4 worm cellular contexts compared by ENCODE assay signal in the genomic region with DNA sequence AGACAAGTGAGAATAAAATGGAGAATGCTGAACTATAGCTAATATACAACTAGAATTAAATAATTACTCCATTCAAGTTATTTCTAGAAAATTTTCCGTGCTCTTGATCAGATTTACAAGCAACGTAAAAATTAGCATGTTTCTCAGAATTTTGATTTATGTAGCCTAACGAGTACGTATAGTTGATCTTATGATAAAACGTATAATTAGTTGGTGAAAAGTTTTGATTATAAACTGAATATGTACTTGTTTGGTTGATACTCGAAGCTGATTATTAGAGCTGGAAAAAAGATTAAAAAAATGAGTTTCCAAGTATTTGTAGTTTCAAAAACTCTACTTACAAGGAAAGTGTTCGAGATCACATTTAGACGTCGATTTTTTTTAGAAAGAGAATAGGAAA.
TF ChIP-seq lines count a peak whose summit lies in the region.

No protein-coding gene starts in this region.

TF ChIP-seq in whole organism, L1 larva, 84 proteins besides CTCF, POLR2A, EP300 and RAD21:
- no peak for TF ChIP-seq zip-4 (GFP tag; optimal IDR thresholded peaks at IDR 0.05; lab: Kevin White, UChicago)
- no peak for TF ChIP-seq ces-1 (GFP tag; optimal IDR thresholded peaks at IDR 0.05; lab: Kevin White, UChicago)
- TF ChIP-seq ceh-8 (GFP tag; optimal IDR thresholded peaks at IDR 0.05; lab: Kevin White, UChicago), result peak; percentile 35
- peak; percentile 9 for TF ChIP-seq swsn-7 (tag; optimal IDR thresholded peaks at IDR 0.05; lab: Kevin White, UChicago)
- peak; percentile 64 for TF ChIP-seq nhr-71 (tag; optimal IDR thresholded peaks at IDR 0.05; lab: Kevin White, UChicago)
- peak; percentile 72 for TF ChIP-seq fkh-8 (tag; optimal IDR thresholded peaks at IDR 0.05; lab: Kevin White, UChicago)
- no peak for TF ChIP-seq F16B12.6 (tag; optimal IDR thresholded peaks at IDR 0.05; lab: Kevin White, UChicago)
- TF ChIP-seq pax-3 (tag; optimal IDR thresholded peaks at IDR 0.05; lab: Kevin White, UChicago), result peak; percentile 62
- TF ChIP-seq sptf-1 (tag; optimal IDR thresholded peaks at IDR 0.05; lab: Kevin White, UChicago), result no peak
- TF ChIP-seq egl-13 (tag; optimal IDR thresholded peaks at IDR 0.05; lab: Kevin White, UChicago), result no peak
- TF ChIP-seq lin-14 (GFP tag; optimal IDR thresholded peaks at IDR 0.05; lab: Kevin White, UChicago), result peak; percentile 57
- TF ChIP-seq hlh-4 (tag; optimal IDR thresholded peaks at IDR 0.05; lab: Kevin White, UChicago), result no peak
- no peak for TF ChIP-seq mab-9 (GFP tag; IDR thresholded peaks at IDR 0.05; lab: Robert Waterston, UW)
- no peak for TF ChIP-seq mep-1 (tag; optimal IDR thresholded peaks at IDR 0.05; lab: Kevin White, UChicago)
- no peak for TF ChIP-seq lin-15B (tag; optimal IDR thresholded peaks at IDR 0.05; lab: Kevin White, UChicago)
- TF ChIP-seq nhr-47 (tag; optimal IDR thresholded peaks at IDR 0.05; lab: Kevin White, UChicago), result peak; percentile 35
- no peak for TF ChIP-seq lin-13 (GFP tag; optimal IDR thresholded peaks at IDR 0.05; lab: Kevin White, UChicago)
- no peak for TF ChIP-seq lsy-2 (tag; optimal IDR thresholded peaks at IDR 0.05; lab: Kevin White, UChicago)
- no peak for TF ChIP-seq dpl-1 (GFP tag; optimal IDR thresholded peaks at IDR 0.05; lab: Kevin White, UChicago)
- peak; percentile 25 for TF ChIP-seq nhr-237 (tag; optimal IDR thresholded peaks at IDR 0.05; lab: Kevin White, UChicago)
- TF ChIP-seq nhr-11 (tag; optimal IDR thresholded peaks at IDR 0.05; lab: Kevin White, UChicago), result peak; percentile 82
- TF ChIP-seq sox-4 (tag; optimal IDR thresholded peaks at IDR 0.05; lab: Kevin White, UChicago), result peak; percentile 1

TF ChIP-seq in whole organism, L2 larva, 48 proteins besides CTCF, POLR2A, EP300 and RAD21:
- TF ChIP-seq nhr-21 (tag; optimal IDR thresholded peaks at IDR 0.05; lab: Kevin White, UChicago) (peak; percentile 23), nhr-129 (tag; optimal IDR thresholded peaks at IDR 0.05; lab: Kevin White, UChicago) (no peak), ama-1 (optimal IDR thresholded peaks at IDR 0.05; lab: Kevin White, UChicago) (no peak), unc-55 (GFP tag; optimal IDR thresholded peaks at IDR 0.05; lab: Kevin White, UChicago) (no peak), dmd-4 (tag; optimal IDR thresholded peaks at IDR 0.05; lab: Kevin White, UChicago) (no peak), F13H6.1 (tag; optimal IDR thresholded peaks at IDR 0.05; lab: Kevin White, UChicago) (no peak), peb-1 (tag; optimal IDR thresholded peaks at IDR 0.05; lab: Kevin White, UChicago) (no peak), zag-1 (tag; optimal IDR thresholded peaks at IDR 0.05; lab: Kevin White, UChicago) (no peak), alr-1 (tag; optimal IDR thresholded peaks at IDR 0.05; lab: Kevin White, UChicago) (no peak)

TF ChIP-seq in whole organism, L3 larva, 47 proteins besides CTCF, POLR2A, EP300 and RAD21:
- TF ChIP-seq daf-12 (tag; optimal IDR thresholded peaks at IDR 0.05; lab: Kevin White, UChicago), result no peak
- TF ChIP-seq nhr-76 (tag; optimal IDR thresholded peaks at IDR 0.05; lab: Kevin White, UChicago), result no peak
- TF ChIP-seq nhr-11 (tag; optimal IDR thresholded peaks at IDR 0.05; lab: Kevin White, UChicago), result peak; percentile 87
- no peak for TF ChIP-seq nhr-23 (tag; optimal IDR thresholded peaks at IDR 0.05; lab: Kevin White, UChicago)
- TF ChIP-seq ZK546.5 (tag; optimal IDR thresholded peaks at IDR 0.05; lab: Kevin White, UChicago), result no peak
- TF ChIP-seq nhr-12 (tag; optimal IDR thresholded peaks at IDR 0.05; lab: Kevin White, UChicago), result no peak
TF ChIP-seq in whole organism, L3 larva: peak in this region for 1.

TF ChIP-seq in whole organism, L4 larva, 104 proteins besides CTCF, POLR2A, EP300 and RAD21:
- TF ChIP-seq nhr-11 (tag; optimal IDR thresholded peaks at IDR 0.05; lab: Kevin White, UChicago) (peak; percentile 66), ceh-20 (GFP tag; IDR thresholded peaks at IDR 0.05; lab: Robert Waterston, UW) (no peak), aha-1 (tag; lab: Kevin White, UChicago) (peak; percentile 74)
